Worm (Caenorhabditis elegans) whole organism, L2 larva: ENCODE measurements around the gene oac-3.

ENCODE experiments used
- C34F6.9 ChIP-seq: fragments of 150-350 bp; optimal IDR thresholded peaks from 2 replicates; lab custom pipeline; 2014; ENCODE audit warnings: missing biosample characterization, missing genetic modification characterization
- F13H6.1 ChIP-seq: sonication (generic microtip); optimal IDR thresholded peaks from 2 replicates; lab custom pipeline; 2016; ENCODE audit warnings: missing genetic modification characterization, missing compliant biosample characterization
- R02D3.7 ChIP-seq: fragments of 150-350 bp; optimal IDR thresholded peaks from 2 replicates; lab custom pipeline; 2014; ENCODE audit warnings: missing biosample characterization, missing genetic modification characterization
- Y55F3AM.14 ChIP-seq: fragments of 200-800 bp; sonication (Bioruptor generic); optimal IDR thresholded peaks from 2 replicates; lab custom pipeline; 2018; ENCODE audit warnings: mild to moderate bottlenecking, missing genetic modification characterization, missing compliant biosample characterization
- ZK546.5 ChIP-seq: sonication (generic microtip); optimal IDR thresholded peaks from 2 replicates; lab custom pipeline; 2017; ENCODE audit warnings: missing biosample characterization, missing genetic modification characterization
- aly-2 ChIP-seq: fragments of 150-350 bp; optimal IDR thresholded peaks from 2 replicates; lab custom pipeline; 2014; ENCODE audit warnings: missing biosample characterization, missing genetic modification characterization
- ama-1 ChIP-seq: fragments of 150-350 bp; optimal IDR thresholded peaks from 2 replicates; lab custom pipeline; 2018; ENCODE audit warnings: inconsistent platforms
- blmp-1 ChIP-seq: sonication (generic microtip); optimal IDR thresholded peaks from 2 replicates; lab custom pipeline; 2017; ENCODE audit warnings: missing genetic modification characterization, mild to moderate bottlenecking, missing compliant biosample characterization, antibody characterized with exemption, moderate library complexity; ENCODE audit not compliant: insufficient read depth
- ceh-82 ChIP-seq: fragments of 150-350 bp; optimal IDR thresholded peaks from 2 replicates; lab custom pipeline; 2014; ENCODE audit warnings: missing biosample characterization, missing genetic modification characterization
- crh-2 ChIP-seq: sonication (generic microtip); optimal IDR thresholded peaks from 2 replicates; lab custom pipeline; 2017; ENCODE audit warnings: missing biosample characterization, missing genetic modification characterization
- dmd-4 ChIP-seq: sonication (generic microtip); optimal IDR thresholded peaks from 2 replicates; lab custom pipeline; 2017; ENCODE audit warnings: missing biosample characterization, missing genetic modification characterization
- egl-27 ChIP-seq: sonication (generic microtip); optimal IDR thresholded peaks from 3 replicates; lab custom pipeline; 2017; ENCODE audit warnings: missing biosample characterization, missing genetic modification reagents, missing genetic modification characterization
- elt-1 ChIP-seq: fragments of 150-350 bp; optimal IDR thresholded peaks from 2 replicates; lab custom pipeline; 2014; ENCODE audit warnings: missing biosample characterization, missing genetic modification characterization
- elt-3 ChIP-seq: sonication (generic microtip); optimal IDR thresholded peaks from 2 replicates; lab custom pipeline; 2017; ENCODE audit warnings: missing biosample characterization, missing genetic modification characterization
- fos-1 ChIP-seq: fragments of 150-350 bp; optimal IDR thresholded peaks from 2 replicates; lab custom pipeline; 2014; ENCODE audit warnings: missing biosample characterization, missing genetic modification characterization
- gmeb-1 ChIP-seq: fragments of 150-350 bp; optimal IDR thresholded peaks from 2 replicates; lab custom pipeline; 2014; ENCODE audit warnings: missing biosample characterization, missing genetic modification characterization
- lin-11 ChIP-seq: fragments of 150-350 bp; sonication (generic microtip); optimal IDR thresholded peaks from 2 replicates; lab custom pipeline; 2014; ENCODE audit warnings: missing biosample characterization, missing genetic modification characterization, inconsistent platforms, mixed read lengths
- lin-13 ChIP-seq: fragments of 150-350 bp; optimal IDR thresholded peaks from 2 replicates; lab custom pipeline; 2014; ENCODE audit warnings: missing biosample characterization, missing genetic modification reagents, missing genetic modification characterization
- lin-39 ChIP-seq: fragments of 150-350 bp; optimal IDR thresholded peaks from 2 replicates; lab custom pipeline; 2014; ENCODE audit warnings: missing biosample characterization, missing genetic modification reagents, missing genetic modification characterization
- lsy-2 ChIP-seq, 2 experiments: fragments of 150-350 bp in 1 of 2; sonication (generic microtip) in 1 of 2; optimal IDR thresholded peaks; 2 replicates each; lab custom pipeline; 2014 to 2017; ENCODE audit warnings: missing biosample characterization in 2 of 2, missing genetic modification characterization in 2 of 2
- mab-5 ChIP-seq: fragments of 150-350 bp; optimal IDR thresholded peaks from 2 replicates; lab custom pipeline; 2014; ENCODE audit warnings: missing biosample characterization, missing genetic modification characterization
- mbf-1 ChIP-seq: sonication (generic microtip); optimal IDR thresholded peaks from 2 replicates; lab custom pipeline; 2017; ENCODE audit warnings: missing biosample characterization, missing genetic modification characterization
- mdl-1 ChIP-seq, 2 experiments: fragments of 150-350 bp in 1 of 2; sonication (generic microtip) in 1 of 2; optimal IDR thresholded peaks; 2 replicates each; lab custom pipeline; 2017; ENCODE audit warnings: missing biosample characterization in 2 of 2, missing genetic modification characterization in 2 of 2
- nhr-11 ChIP-seq: fragments of 150-350 bp; optimal IDR thresholded peaks from 2 replicates; lab custom pipeline; 2014; ENCODE audit warnings: missing biosample characterization, missing genetic modification characterization
- nhr-129 ChIP-seq: fragments of 150-350 bp; optimal IDR thresholded peaks from 2 replicates; lab custom pipeline; 2014; ENCODE audit warnings: missing biosample characterization, missing genetic modification characterization
- nhr-21 ChIP-seq: fragments of 150-350 bp; optimal IDR thresholded peaks from 2 replicates; lab custom pipeline; 2014; ENCODE audit warnings: missing biosample characterization, missing genetic modification characterization
- nhr-23 ChIP-seq: fragments of 150-350 bp; optimal IDR thresholded peaks from 2 replicates; lab custom pipeline; 2014; ENCODE audit warnings: missing biosample characterization, missing genetic modification reagents, missing genetic modification characterization
- nhr-237 ChIP-seq: fragments of 150-350 bp; optimal IDR thresholded peaks from 2 replicates; lab custom pipeline; 2014; ENCODE audit warnings: missing biosample characterization, missing genetic modification characterization
- nhr-77 ChIP-seq: fragments of 150-350 bp; optimal IDR thresholded peaks from 2 replicates; lab custom pipeline; 2014; ENCODE audit warnings: missing biosample characterization, missing genetic modification characterization
- peb-1 ChIP-seq: fragments of 150-350 bp; optimal IDR thresholded peaks from 2 replicates; lab custom pipeline; 2014; ENCODE audit warnings: missing biosample characterization, missing genetic modification characterization
- sem-4 ChIP-seq: fragments of 150-350 bp; optimal IDR thresholded peaks from 2 replicates; lab custom pipeline; 2014; ENCODE audit warnings: missing biosample characterization, missing genetic modification reagents, missing genetic modification characterization
- skn-1 ChIP-seq: sonication (generic microtip); optimal IDR thresholded peaks from 2 replicates; lab custom pipeline; 2017; ENCODE audit warnings: missing biosample characterization, missing genetic modification characterization
- sma-3 ChIP-seq: sonication (generic microtip); optimal IDR thresholded peaks from 2 replicates; lab custom pipeline; 2016; ENCODE audit warnings: missing genetic modification reagents, missing genetic modification characterization, missing compliant biosample characterization
- sma-9 ChIP-seq, 2 experiments: fragments of 150-350 bp in 1 of 2; sonication (generic microtip) in 1 of 2; optimal IDR thresholded peaks; 2 replicates each; lab custom pipeline; 2014 to 2016; ENCODE audit warnings: missing genetic modification characterization in 2 of 2, mild to moderate bottlenecking in 1 of 2, missing biosample characterization in 1 of 2, missing compliant biosample characterization in 1 of 2, missing genetic modification reagents in 1 of 2, moderate library complexity in 1 of 2
- snpc-4 ChIP-seq: fragments of 150-350 bp; optimal IDR thresholded peaks from 2 replicates; lab custom pipeline; 2014; ENCODE audit warnings: missing biosample characterization, missing genetic modification characterization
- unc-39 ChIP-seq: fragments of 150-350 bp; optimal IDR thresholded peaks from 2 replicates; lab custom pipeline; 2014; ENCODE audit warnings: missing biosample characterization, missing genetic modification characterization
- unc-55 ChIP-seq: fragments of 150-350 bp; sonication (generic microtip); optimal IDR thresholded peaks from 3 replicates; lab custom pipeline; 2014; ENCODE audit warnings: missing biosample characterization, missing genetic modification reagents, missing genetic modification characterization
- unc-62 ChIP-seq: fragments of 150-350 bp; optimal IDR thresholded peaks from 2 replicates; lab custom pipeline; 2014; ENCODE audit warnings: missing biosample characterization, missing genetic modification reagents, missing genetic modification characterization
- zag-1 ChIP-seq: fragments of 150-350 bp; optimal IDR thresholded peaks from 2 replicates; lab custom pipeline; 2014; ENCODE audit warnings: missing biosample characterization, missing genetic modification characterization
- ztf-1 ChIP-seq: fragments of 200-800 bp; sonication (Bioruptor generic); conservative IDR thresholded peaks from 2 replicates; pipeline ENCODE4 v1.3.6; 2022; ENCODE audit warnings: missing genetic modification characterization, missing compliant biosample characterization
- ztf-11 ChIP-seq: sonication (generic microtip); optimal IDR thresholded peaks from 2 replicates; lab custom pipeline; 2017; ENCODE audit warnings: missing biosample characterization, missing genetic modification characterization
- ztf-4 ChIP-seq: fragments of 150-350 bp; optimal IDR thresholded peaks from 2 replicates; lab custom pipeline; 2014; ENCODE audit warnings: missing biosample characterization, missing genetic modification characterization

The oac-3 gene

DNA sequence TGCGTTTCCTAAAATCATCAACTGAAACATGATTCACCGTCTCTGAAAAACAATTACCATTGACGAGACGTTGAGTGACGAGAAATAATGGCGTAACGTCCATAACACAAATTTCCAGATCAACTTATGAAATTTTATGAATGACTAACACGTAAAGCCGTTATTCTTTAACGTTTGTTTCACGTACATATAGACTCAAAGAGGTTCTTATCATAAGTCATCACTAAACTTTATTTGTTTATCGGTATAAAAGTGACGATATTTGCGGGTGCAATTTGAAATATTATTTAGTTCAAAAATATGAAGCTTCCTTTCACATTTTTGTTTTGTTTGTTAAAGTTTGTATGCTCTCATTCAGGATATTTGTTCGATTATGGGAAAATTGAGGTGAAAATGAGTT is at the start of gene oac-3:
oac-3 (plus strand) TSS at position 301 of the 400 bp plus-strand sequence.
- no peak for TF ChIP-seq lin-39 (tag; lab: Kevin White, UChicago)
- no peak for TF ChIP-seq R02D3.7 (tag; lab: Kevin White, UChicago)
- no peak for TF ChIP-seq snpc-4
- no peak for TF ChIP-seq crh-2 (tag; lab: Kevin White, UChicago)
- no peak for TF ChIP-seq blmp-1 (tag; lab: Kevin White, UChicago)
- no peak for TF ChIP-seq fos-1 (tag; lab: Kevin White, UChicago)
- TF ChIP-seq dmd-4, result no peak

DNA sequence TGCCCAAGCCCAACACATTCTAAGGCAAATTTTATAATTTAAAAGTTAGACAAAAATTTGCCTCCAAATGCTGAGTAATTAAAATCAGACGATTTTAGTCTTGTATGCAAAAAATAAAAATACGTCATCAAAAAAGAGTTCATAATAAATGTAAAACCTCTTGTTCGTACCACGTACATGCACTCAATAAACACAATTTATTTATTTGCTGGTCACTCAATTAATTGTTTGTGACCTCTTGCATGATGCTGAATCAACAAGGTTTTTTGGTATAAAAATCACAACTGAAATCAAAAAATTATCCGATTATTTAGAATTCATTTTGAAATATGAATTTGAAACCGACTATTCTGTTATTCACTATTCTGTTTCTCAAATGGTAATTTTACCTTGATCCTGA is 49.1 kb upstream of the oac-3 start, which contains the start of gene hpx-2:
hpx-2 (plus strand) TSS at position 301 of the 400 bp plus-strand sequence.
- TF ChIP-seq unc-39 (tag; lab: Kevin White, UChicago), result no peak
- TF ChIP-seq gmeb-1 (tag; lab: Kevin White, UChicago), result no peak
- TF ChIP-seq sem-4 (tag; lab: Kevin White, UChicago), result no peak
- TF ChIP-seq Y55F3AM.14, result no peak
- no peak for TF ChIP-seq snpc-4
- TF ChIP-seq crh-2 (tag; lab: Kevin White, UChicago), result no peak
- TF ChIP-seq fos-1 (tag; lab: Kevin White, UChicago), result no peak
- TF ChIP-seq ZK546.5, result no peak
- TF ChIP-seq nhr-77, result no peak
- TF ChIP-seq ztf-4 (tag; lab: Kevin White, UChicago), result no peak
- no peak for TF ChIP-seq unc-62
- TF ChIP-seq ztf-1 (GFP tag; lab: Robert Waterston, UW), result no peak
- TF ChIP-seq mab-5 (tag; lab: Kevin White, UChicago), result no peak
- TF ChIP-seq zag-1, result no peak
- no peak for TF ChIP-seq lin-13 (GFP tag; lab: Kevin White, UChicago)
- no peak for TF ChIP-seq ztf-11 (tag; lab: Kevin White, UChicago)
- TF ChIP-seq nhr-21 (tag; lab: Kevin White, UChicago), result no peak
- no peak for TF ChIP-seq lin-11 (tag; lab: Kevin White, UChicago)

DNA sequence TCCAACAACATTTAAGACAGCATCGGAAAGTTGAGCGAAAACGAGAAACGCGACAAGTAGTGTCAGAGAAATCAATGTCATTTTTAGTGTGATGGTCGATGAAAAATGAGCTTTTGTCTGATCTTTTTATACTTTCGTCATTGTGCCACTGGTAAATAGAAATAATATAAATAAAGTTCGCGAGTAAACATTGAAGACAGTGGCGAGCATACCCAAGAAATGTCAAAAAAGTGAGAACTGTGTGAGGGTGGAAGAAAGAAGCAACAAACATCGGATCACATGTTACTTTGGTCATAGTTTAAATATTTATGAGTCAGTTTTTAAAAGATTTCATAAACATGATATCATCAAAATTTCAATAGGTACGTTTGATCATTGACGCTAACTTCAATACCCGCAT is 45.0 kb upstream of the oac-3 start, which contains the start of gene ttr-21:
ttr-21 (minus strand) TSS at position 100 of the 400 bp plus-strand sequence.
- peak; percentile 10 for TF ChIP-seq F13H6.1 (tag; lab: Kevin White, UChicago)
- no peak for TF ChIP-seq nhr-129 (tag; lab: Kevin White, UChicago)

DNA sequence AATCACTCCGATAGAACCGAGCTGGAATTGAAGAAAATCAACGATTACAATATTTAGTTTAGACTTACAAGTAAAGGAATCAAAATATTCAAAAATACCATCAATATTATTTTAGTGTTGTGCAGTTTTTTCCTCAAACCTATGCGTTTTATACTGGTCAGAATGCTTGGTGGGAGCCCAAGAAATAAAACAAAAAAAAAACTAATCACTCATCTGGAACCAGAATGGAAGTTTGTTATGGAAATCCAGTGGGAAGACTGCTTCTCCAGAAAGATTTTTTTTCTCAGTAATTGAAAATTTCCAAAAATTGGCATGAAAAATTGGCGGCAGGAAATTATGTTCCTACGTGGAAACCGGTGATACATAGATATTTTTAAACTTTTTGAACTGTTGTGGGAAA is 42.9 kb upstream of the oac-3 start, which contains the start of gene srx-134:
srx-134 (minus strand) TSS at position 101 of the 400 bp plus-strand sequence.
- TF ChIP-seq mdl-1 (tag; optimal IDR thresholded peaks at IDR 0.05; lab: Kevin White, UChicago) (no peak), ama-1 (no peak), ztf-11 (tag; lab: Kevin White, UChicago) (no peak), nhr-23 (tag; lab: Kevin White, UChicago) (no peak), elt-3 (no peak), C34F6.9 (tag; lab: Kevin White, UChicago) (no peak), unc-39 (tag; lab: Kevin White, UChicago) (no peak), R02D3.7 (tag; lab: Kevin White, UChicago) (no peak), mab-5 (tag; lab: Kevin White, UChicago) (no peak), sma-9 (GFP tag; optimal IDR thresholded peaks at IDR 0.05; lab: Kevin White, UChicago) (no peak), sma-9 (tag; optimal IDR thresholded peaks at IDR 0.05; lab: Kevin White, UChicago) (no peak), mbf-1 (tag; lab: Kevin White, UChicago) (no peak)
- TF ChIP-seq, all 48 proteins: peak for 0

DNA sequence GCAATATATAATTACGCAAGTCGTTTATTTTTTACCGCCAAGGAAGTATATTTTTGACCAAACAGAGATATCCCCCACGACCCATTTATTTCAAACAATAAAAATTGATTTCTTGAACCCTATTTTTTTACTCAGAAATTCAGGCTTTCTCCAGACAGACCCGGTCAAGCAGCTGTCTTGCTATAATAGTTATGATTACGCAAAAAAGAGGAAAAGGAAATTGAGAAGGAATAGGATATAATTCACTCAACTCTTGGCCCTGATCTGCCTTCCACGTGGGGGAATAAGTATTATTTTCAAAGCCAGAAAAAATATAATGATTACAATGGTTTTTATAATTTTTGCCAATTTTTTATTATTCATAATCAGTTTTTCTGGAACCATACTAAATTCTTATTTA is 42.2 kb upstream of the oac-3 start, which contains the start of gene srx-136:
srx-136 (plus strand) TSS at position 301 of the 400 bp plus-strand sequence.
- no peak for TF ChIP-seq nhr-237 (tag; lab: Kevin White, UChicago)
- no peak for TF ChIP-seq sma-3 (GFP tag; lab: Kevin White, UChicago)
- TF ChIP-seq ztf-1 (GFP tag; lab: Robert Waterston, UW), result no peak

DNA sequence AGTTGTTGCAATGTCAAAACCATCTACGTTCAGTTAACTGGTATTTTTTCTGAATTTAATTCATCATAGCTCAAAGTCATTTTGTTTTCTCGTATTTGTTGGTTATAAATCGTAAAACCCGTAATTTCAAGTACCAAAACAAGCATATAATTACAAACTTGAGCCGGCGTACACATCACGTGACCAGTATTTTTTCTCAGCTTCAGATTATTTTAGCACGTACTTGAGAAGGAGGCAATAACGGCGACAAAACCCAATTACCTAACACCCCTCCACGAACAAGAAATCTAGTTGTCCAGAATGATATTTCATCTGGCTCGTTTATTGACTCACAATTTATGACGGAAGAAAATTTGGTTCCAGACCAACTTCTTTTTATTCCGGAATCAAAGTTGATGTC is 40.4 kb upstream of the oac-3 start, which contains the start of gene srx-135:
srx-135 (plus strand) TSS at position 301 of the 400 bp plus-strand sequence.
- TF ChIP-seq C34F6.9 (tag; lab: Kevin White, UChicago), result no peak
- no peak for TF ChIP-seq unc-55 (GFP tag; lab: Kevin White, UChicago)
- TF ChIP-seq elt-1 (tag; lab: Kevin White, UChicago), result no peak
- TF ChIP-seq peb-1, result no peak
- no peak for TF ChIP-seq egl-27 (tag; lab: Kevin White, UChicago)
- no peak for TF ChIP-seq Y55F3AM.14
- TF ChIP-seq ZK546.5, result no peak
- TF ChIP-seq aly-2 (tag; lab: Kevin White, UChicago), result no peak
- TF ChIP-seq ztf-11 (tag; lab: Kevin White, UChicago), result no peak
- TF ChIP-seq lsy-2 (tag; optimal IDR thresholded peaks at IDR 0.05; lab: Kevin White, UChicago), result no peak
- no peak for TF ChIP-seq gmeb-1 (tag; lab: Kevin White, UChicago)
- TF ChIP-seq nhr-11 (tag; lab: Kevin White, UChicago), result no peak
- TF ChIP-seq mbf-1 (tag; lab: Kevin White, UChicago), result no peak
- TF ChIP-seq blmp-1 (tag; lab: Kevin White, UChicago), result no peak
- no peak for TF ChIP-seq unc-39 (tag; lab: Kevin White, UChicago)
- TF ChIP-seq unc-62, result no peak
- TF ChIP-seq ama-1, result no peak
- no peak for TF ChIP-seq ceh-82 (tag; lab: Kevin White, UChicago)
- TF ChIP-seq skn-1, result no peak
- no peak for TF ChIP-seq zag-1
